Worm (Caenorhabditis elegans): ENCODE results near the gene ceh-92.

ce11 chrIII:11632376-11632775 is 51.0 kb downstream of the ceh-92 start:
- no peak for TF ChIP-seq unc-62 (GFP tag; optimal IDR thresholded peaks at IDR 0.05)
- no peak for TF ChIP-seq ztf-4 (tag; optimal IDR thresholded peaks at IDR 0.05)
- TF ChIP-seq F13H6.1 (tag; optimal IDR thresholded peaks at IDR 0.05): no peak
- TF ChIP-seq nhr-11 (tag; optimal IDR thresholded peaks at IDR 0.05): no peak
- TF ChIP-seq nhr-77 (tag; optimal IDR thresholded peaks at IDR 0.05): no peak
- no peak for TF ChIP-seq nhr-237 (tag; optimal IDR thresholded peaks at IDR 0.05)
- no peak for TF ChIP-seq zag-1 (tag; optimal IDR thresholded peaks at IDR 0.05)
- no peak for TF ChIP-seq ZK546.5 (tag; optimal IDR thresholded peaks at IDR 0.05)
- no peak for TF ChIP-seq R02D3.7 (tag; optimal IDR thresholded peaks at IDR 0.05)
- no peak for TF ChIP-seq peb-1 (tag; optimal IDR thresholded peaks at IDR 0.05)
- no peak for TF ChIP-seq nhr-23 (tag; optimal IDR thresholded peaks at IDR 0.05)
- TF ChIP-seq nhr-25 (tag; optimal IDR thresholded peaks at IDR 0.05): no peak

Data from whole organism, L2 larva.